Worm (Caenorhabditis elegans): ENCODE measurements around the gene idpp-4.

Gene idpp-4

ce11 chrII:10300954-10301353, 20.3 kb upstream of the idpp-4 start, which contains the start of gene mdt-22:
TSS of gene mdt-22 (plus strand) at chrII:10301216.
- TF ChIP-seq zag-1 (tag; optimal IDR thresholded peaks at IDR 0.05): no peak
- peak; percentile 29; the same call in 1 of the 2 replicates for TF ChIP-seq snpc-1.2 (GFP tag; IDR thresholded peaks at IDR 0.05)
- peak; percentile 90 for TF ChIP-seq aha-1 (tag)
- peak; percentile 60 for TF ChIP-seq dve-1 (tag; optimal IDR thresholded peaks at IDR 0.05; ENCODE audit: insufficient read depth)
- TF ChIP-seq tra-1 (GFP tag; IDR thresholded peaks at IDR 0.05): peak; percentile 51; the same call in 1 of the 2 replicates
- TF ChIP-seq hlh-11 (tag; optimal IDR thresholded peaks at IDR 0.05): peak; percentile 60
- no peak for TF ChIP-seq gei-8 (GFP tag; optimal IDR thresholded peaks at IDR 0.05)
- TF ChIP-seq nhr-111 (GFP tag; optimal IDR thresholded peaks at IDR 0.05): no peak
- TF ChIP-seq ceh-28 (tag; optimal IDR thresholded peaks at IDR 0.05): no peak
- no peak for TF ChIP-seq lim-7 (GFP tag; IDR thresholded peaks at IDR 0.05)
- TF ChIP-seq vab-7 (GFP tag; IDR thresholded peaks at IDR 0.05): peak; percentile 62
- peak in 1 of 2 experiments; percentile 83 for TF ChIP-seq lsy-2 (tag; optimal IDR thresholded peaks at IDR 0.05)
- TF ChIP-seq duxl-1 (tag; optimal IDR thresholded peaks at IDR 0.05; ENCODE audit: poor library complexity): peak; percentile 2
- TF ChIP-seq F26F4.8 (GFP tag; conservative IDR thresholded peaks at IDR 0.05): no peak
- peak; percentile 68 for TF ChIP-seq ceh-20 (GFP tag; IDR thresholded peaks at IDR 0.05)
- 0 out of 2 replicates have a peak, but pooled peaks have one; percentile 46 for TF ChIP-seq daf-19 (GFP tag; conservative IDR thresholded peaks at IDR 0.05)
- TF ChIP-seq mxl-2 (GFP tag; conservative IDR thresholded peaks at IDR 0.05): no peak
- TF ChIP-seq R02D3.7 (tag; optimal IDR thresholded peaks at IDR 0.05): no peak
- TF ChIP-seq zfp-2 (tag; optimal IDR thresholded peaks at IDR 0.05): no peak
- no peak for TF ChIP-seq dmd-8 (GFP tag; IDR thresholded peaks at IDR 0.05)
- TF ChIP-seq dmd-6 (GFP tag; IDR thresholded peaks at IDR 0.05): peak; percentile 65
- TF ChIP-seq ctbp-1 (GFP tag; IDR thresholded peaks at IDR 0.05): peak; percentile 59; the same call in 1 of the 2 replicates
- TF ChIP-seq F44E2.7 (GFP tag; IDR thresholded peaks at IDR 0.05): no peak
- TF ChIP-seq php-3 (GFP tag; IDR thresholded peaks at IDR 0.05): no peak
- peak; percentile 27 for TF ChIP-seq Y5F2A.4 (GFP tag; optimal IDR thresholded peaks at IDR 0.05)
- no peak for TF ChIP-seq ceh-82 (tag; optimal IDR thresholded peaks at IDR 0.05)
- TF ChIP-seq pha-4 (GFP tag; IDR thresholded peaks at IDR 0.05): peak; percentile 63; the same call in 1 of the 2 replicates
- no peak for TF ChIP-seq pha-4 (tag; optimal IDR thresholded peaks at IDR 0.05)
- TF ChIP-seq madf-5 (GFP tag; IDR thresholded peaks at IDR 0.05): no peak
- no peak for TF ChIP-seq ama-1 (optimal IDR thresholded peaks at IDR 0.05)
- peak; percentile 37 for TF ChIP-seq F37D6.2 (tag; optimal IDR thresholded peaks at IDR 0.05)
- no peak for TF ChIP-seq lin-15B (tag; optimal IDR thresholded peaks at IDR 0.05)
- TF ChIP-seq mdt-29 (GFP tag; IDR thresholded peaks at IDR 0.05): no peak
- no peak for TF ChIP-seq fos-1 (tag; optimal IDR thresholded peaks at IDR 0.05)
- no peak for TF ChIP-seq Y75B8A.6 (GFP tag; IDR thresholded peaks at IDR 0.05)
- TF ChIP-seq ztf-11 (tag; optimal IDR thresholded peaks at IDR 0.05): no peak
- TF ChIP-seq F10B5.3 (tag; optimal IDR thresholded peaks at IDR 0.05): peak; percentile 27
- no peak for TF ChIP-seq daf-12 (tag; optimal IDR thresholded peaks at IDR 0.05)
- TF ChIP-seq ceh-32 (tag; optimal IDR thresholded peaks at IDR 0.05; ENCODE audit: poor library complexity): no peak
- TF ChIP-seq zip-11 (GFP tag; IDR thresholded peaks at IDR 0.05): no peak
- TF ChIP-seq cey-2 (tag; optimal IDR thresholded peaks at IDR 0.05; ENCODE audit: borderline replicate concordance, insufficient read depth): no peak
- peak in 1 of 2 experiments; percentile 51 for TF ChIP-seq hif-1 (tag; optimal IDR thresholded peaks at IDR 0.05)
- TF ChIP-seq ztf-7 (tag; optimal IDR thresholded peaks at IDR 0.05): peak; percentile 25
- peak; percentile 27 for TF ChIP-seq nhr-25 (tag; optimal IDR thresholded peaks at IDR 0.05; ENCODE audit: borderline replicate concordance, insufficient read depth)
- peak; percentile 74 for TF ChIP-seq T26A8.4 (GFP tag; IDR thresholded peaks at IDR 0.05)
- no peak for TF ChIP-seq spr-3 (GFP tag; optimal IDR thresholded peaks at IDR 0.05)
- TF ChIP-seq lin-38 (GFP tag; IDR thresholded peaks at IDR 0.05): peak; percentile 82
- TF ChIP-seq unc-130 (GFP tag; optimal IDR thresholded peaks at IDR 0.05): peak; percentile 33
- no peak for TF ChIP-seq mdl-1 (tag; optimal IDR thresholded peaks at IDR 0.05)
- TF ChIP-seq nhr-42 (GFP tag; IDR thresholded peaks at IDR 0.05): 0 out of 2 replicates have a peak, but pooled peaks have one; percentile 57
- TF ChIP-seq hmg-1.1 (GFP tag; IDR thresholded peaks at IDR 0.05): peak; percentile 79

All from whole organism, L4 larva.